Worm (Caenorhabditis elegans) whole organism, young adult: ENCODE measurements around the gene mboa-2.

Source experiments
- B0336.3 ChIP-seq: fragments of 200-800 bp; sonication (Bioruptor generic); IDR thresholded peaks from 2 replicates; pipeline ENCODE4 v1.3.6; 2022; ENCODE audit warnings: missing genetic modification characterization, missing compliant biosample characterization
- attf-6 ChIP-seq: fragments of 200-800 bp; sonication (Bioruptor generic); IDR thresholded peaks from 2 replicates; pipeline ENCODE4 v1.3.6; 2022; ENCODE audit warnings: missing genetic modification reagents, missing genetic modification characterization, missing compliant biosample characterization
- ceh-27 ChIP-seq: fragments of 200-800 bp; sonication (Bioruptor generic); optimal IDR thresholded peaks from 2 replicates; lab custom pipeline; 2018; ENCODE audit warnings: mild to moderate bottlenecking, missing genetic modification characterization, moderate library complexity, missing compliant biosample characterization
- dox-1 ChIP-seq: fragments of 200-800 bp; sonication (Bioruptor generic); IDR thresholded peaks from 2 replicates; pipeline ENCODE4 v1.3.6; 2022; ENCODE audit warnings: missing genetic modification reagents, missing genetic modification characterization, missing compliant biosample characterization
- dpff-1 ChIP-seq: sonication (generic microtip); optimal IDR thresholded peaks from 2 replicates; lab custom pipeline; 2017; ENCODE audit warnings: mild to moderate bottlenecking, missing genetic modification characterization, missing compliant biosample characterization
- egl-18 ChIP-seq: fragments of 200-800 bp; sonication (Bioruptor generic); IDR thresholded peaks from 2 replicates; pipeline ENCODE4 v1.3.6; 2022; ENCODE audit warnings: missing genetic modification reagents, missing genetic modification characterization, missing compliant biosample characterization
- somi-1 ChIP-seq: fragments of 200-800 bp; sonication (Bioruptor generic); optimal IDR thresholded peaks from 2 replicates; lab custom pipeline; 2018; ENCODE audit warnings: mild to moderate bottlenecking, missing genetic modification characterization, missing compliant biosample characterization
- zim-3 ChIP-seq: sonication (generic microtip); optimal IDR thresholded peaks from 2 replicates; lab custom pipeline; 2017; ENCODE audit warnings: mild to moderate bottlenecking, missing genetic modification characterization, moderate library complexity, missing compliant biosample characterization
- ztf-26 ChIP-seq: sonication (generic microtip); optimal IDR thresholded peaks from 2 replicates; lab custom pipeline; 2017; ENCODE audit warnings: missing genetic modification characterization, missing compliant biosample characterization

- TF ChIP-seq egl-18 (GFP tag; lab: Robert Waterston, UW) (no peak), ceh-27 (GFP tag; lab: Kevin White, UChicago) (no peak), dox-1 (GFP tag; lab: Robert Waterston, UW) (no peak), attf-6 (GFP tag; lab: Robert Waterston, UW) (no peak), zim-3 (tag; lab: Kevin White, UChicago) (no peak), ztf-26 (no peak), B0336.3 (GFP tag; lab: Robert Waterston, UW) (no peak), somi-1 (no peak), dpff-1 (tag; lab: Kevin White, UChicago) (no peak)
Observed at ce11 chrV:11144694-11145093, 22.4 kb upstream of the mboa-2 start, which contains the start of gene C06H2.7.
